Fruit fly (Drosophila melanogaster) S2 (cell line): ENCODE data around the gene CG13731.

Experiments used
- CG8478 ChIP-seq: fragments of >200 bp; optimal IDR thresholded peaks from 2 replicates; lab custom pipeline; 2018
- CTCF ChIP-seq, 2 experiments: fragments of >200 bp; optimal IDR thresholded peaks; 2 replicates each; lab custom pipeline; 2018

CG13731 gene

dm6 chr3L:17407480-17408093 is 18.8 kb upstream of the CG13731 start:
- TF ChIP-seq CG8478 (lab: Kevin White, UChicago) (no peak), CTCF (optimal IDR thresholded peaks at IDR 0.05; lab: Kevin White, UChicago) (no peak)

dm6 chr3L:17407073-17407472 is 18.3 kb upstream of the CG13731 start:
- no peak for TF ChIP-seq CG8478 (lab: Kevin White, UChicago)
- peak in 1 of 2 experiments; percentile 35 for TF ChIP-seq CTCF (optimal IDR thresholded peaks at IDR 0.05; lab: Kevin White, UChicago)

- TF ChIP-seq CG8478 (lab: Kevin White, UChicago) (no peak), CTCF (optimal IDR thresholded peaks at IDR 0.05; lab: Kevin White, UChicago) (no peak)
These were observed 15.9 kb upstream of the CG13731 start for dm6 chr3L:17404646-17405045.

dm6 chr3L:17403268-17403667 is 14.5 kb upstream of the CG13731 start:
- no peak for TF ChIP-seq CG8478 (lab: Kevin White, UChicago)
- no peak for TF ChIP-seq CTCF (optimal IDR thresholded peaks at IDR 0.05; lab: Kevin White, UChicago)

- TF ChIP-seq CG8478 (lab: Kevin White, UChicago) (no peak), CTCF (optimal IDR thresholded peaks at IDR 0.05; lab: Kevin White, UChicago) (no peak)
These were observed 13.6 kb upstream of the CG13731 start for dm6 chr3L:17402399-17402798.

- TF ChIP-seq CG8478 (lab: Kevin White, UChicago), result no peak
- TF ChIP-seq CTCF (optimal IDR thresholded peaks at IDR 0.05; lab: Kevin White, UChicago), result no peak
These were observed 12.7 kb upstream of the CG13731 start for dm6 chr3L:17401411-17401810.

- TF ChIP-seq CG8478 (lab: Kevin White, UChicago) (no peak), CTCF (optimal IDR thresholded peaks at IDR 0.05; lab: Kevin White, UChicago) (no peak)
These were observed 12.2 kb upstream of the CG13731 start for dm6 chr3L:17400911-17401310.

dm6 chr3L:17399014-17399413 is 10.3 kb upstream of the CG13731 start:
- TF ChIP-seq CG8478 (lab: Kevin White, UChicago) (no peak), CTCF (optimal IDR thresholded peaks at IDR 0.05; lab: Kevin White, UChicago) (no peak)

- no peak for TF ChIP-seq CG8478 (lab: Kevin White, UChicago)
- no peak for TF ChIP-seq CTCF (optimal IDR thresholded peaks at IDR 0.05; lab: Kevin White, UChicago)
These were observed 5.8 kb upstream of the CG13731 start for dm6 chr3L:17394435-17395017.

- no peak for TF ChIP-seq CTCF (optimal IDR thresholded peaks at IDR 0.05; lab: Kevin White, UChicago)
- no peak for TF ChIP-seq CG8478 (lab: Kevin White, UChicago)
These were observed 4.3 kb upstream of the CG13731 start for dm6 chr3L:17393098-17393497.

- TF ChIP-seq CG8478 (lab: Kevin White, UChicago) (no peak), CTCF (optimal IDR thresholded peaks at IDR 0.05; lab: Kevin White, UChicago) (no peak)
These were observed 3.7 kb upstream of the CG13731 start for dm6 chr3L:17392412-17392811.

- TF ChIP-seq CG8478 (lab: Kevin White, UChicago) (no peak), CTCF (optimal IDR thresholded peaks at IDR 0.05; lab: Kevin White, UChicago) (no peak)
These were observed 2.4 kb upstream of the CG13731 start for dm6 chr3L:17391132-17391531.

dm6 chr3L:17386612-17387382 is 2.0 kb downstream of the CG13731 start:
- TF ChIP-seq CTCF (optimal IDR thresholded peaks at IDR 0.05; lab: Kevin White, UChicago), result no peak
- TF ChIP-seq CG8478 (lab: Kevin White, UChicago), result no peak

dm6 chr3L:17383714-17384113 is 5.0 kb downstream of the CG13731 start:
- TF ChIP-seq CG8478 (lab: Kevin White, UChicago) (no peak), CTCF (optimal IDR thresholded peaks at IDR 0.05; lab: Kevin White, UChicago) (peak; percentile 47 to 57)

- TF ChIP-seq CTCF (optimal IDR thresholded peaks at IDR 0.05; lab: Kevin White, UChicago), result no peak
- TF ChIP-seq CG8478 (lab: Kevin White, UChicago), result no peak
These were observed 5.5 kb downstream of the CG13731 start for dm6 chr3L:17383285-17383684.
